Worm (Caenorhabditis elegans) whole organism, L1 larva: ENCODE results near the gene npr-20.

Source experiments
- C16A3.4 ChIP-seq: fragments of 150-350 bp; optimal IDR thresholded peaks from 2 replicates; lab custom pipeline; 2014; ENCODE audit warnings: missing biosample characterization, missing genetic modification characterization
- blmp-1 ChIP-seq: fragments of 150-350 bp; optimal IDR thresholded peaks from 2 replicates; lab custom pipeline; 2014; ENCODE audit warnings: missing biosample characterization, missing genetic modification characterization
- ceh-63 ChIP-seq: fragments of 200-800 bp; sonication (Bioruptor generic); optimal IDR thresholded peaks from 2 replicates; lab custom pipeline; 2018; ENCODE audit warnings: mild to moderate bottlenecking, missing genetic modification characterization, missing compliant biosample characterization
- ceh-8 ChIP-seq: fragments of 200-800 bp; sonication (Bioruptor generic); optimal IDR thresholded peaks from 2 replicates; lab custom pipeline; 2018; ENCODE audit warnings: mild to moderate bottlenecking, missing genetic modification characterization, moderate library complexity, missing compliant biosample characterization
- ces-1 ChIP-seq: fragments of 150-350 bp; optimal IDR thresholded peaks from 2 replicates; lab custom pipeline; 2014; ENCODE audit warnings: missing biosample characterization, missing genetic modification reagents, missing genetic modification characterization
- dpl-1 ChIP-seq, 3 experiments: fragments of 150-350 bp in 2 of 3; sonication (generic microtip) in 1 of 3; optimal IDR thresholded peaks; 2 replicates each; lab custom pipeline; 2014 to 2017; ENCODE audit warnings: missing biosample characterization in 3 of 3, missing genetic modification characterization in 3 of 3, missing genetic modification reagents in 3 of 3
- efl-3 ChIP-seq: fragments of 200-800 bp; sonication (Bioruptor generic); optimal IDR thresholded peaks from 2 replicates; lab custom pipeline; 2018; ENCODE audit warnings: mild to moderate bottlenecking, missing genetic modification characterization, missing compliant biosample characterization
- elt-2 ChIP-seq: sonication (generic microtip); optimal IDR thresholded peaks from 2 replicates; lab custom pipeline; 2016; ENCODE audit warnings: missing genetic modification characterization, mild to moderate bottlenecking, inconsistent platforms, missing compliant biosample characterization, missing genetic modification reagents
- elt-3 ChIP-seq, 6 experiments: fragments of 150-350 bp in 1 of 6; sonication (generic microtip); optimal IDR thresholded peaks; 2 replicates each; lab custom pipeline; 2017 to 2018; ENCODE audit warnings: missing biosample characterization in 6 of 6, missing genetic modification characterization in 6 of 6, inconsistent platforms in 1 of 6
- ets-5 ChIP-seq: fragments of 200-800 bp; sonication (Bioruptor generic); IDR thresholded peaks from 2 replicates; pipeline ENCODE4 v1.3.6; 2022; ENCODE audit warnings: missing genetic modification characterization, missing compliant biosample characterization
- fkh-10 ChIP-seq: sonication (generic microtip); optimal IDR thresholded peaks from 2 replicates; lab custom pipeline; 2017; ENCODE audit warnings: missing biosample characterization, missing genetic modification reagents, missing genetic modification characterization
- fkh-4 ChIP-seq: sonication (generic microtip); optimal IDR thresholded peaks from 2 replicates; lab custom pipeline; 2016; ENCODE audit warnings: missing compliant biosample characterization, missing genetic modification characterization, borderline replicate concordance
- fkh-8 ChIP-seq: sonication (generic microtip); optimal IDR thresholded peaks from 2 replicates; lab custom pipeline; 2016; ENCODE audit warnings: mild to moderate bottlenecking, missing genetic modification characterization, missing compliant biosample characterization
- fos-1 ChIP-seq: fragments of 150-350 bp; optimal IDR thresholded peaks from 2 replicates; lab custom pipeline; 2014; ENCODE audit warnings: missing biosample characterization, missing genetic modification characterization
- hlh-17 ChIP-seq: fragments of 200-800 bp; sonication (Bioruptor generic); optimal IDR thresholded peaks from 2 replicates; lab custom pipeline; 2018; ENCODE audit warnings: missing genetic modification characterization, mild to moderate bottlenecking, missing compliant biosample characterization, moderate library complexity, borderline replicate concordance
- hpl-2 ChIP-seq: fragments of 150-350 bp; optimal IDR thresholded peaks from 2 replicates; lab custom pipeline; 2014; ENCODE audit warnings: missing biosample characterization, missing genetic modification reagents, missing genetic modification characterization
- isw-1 ChIP-seq: fragments of 200-800 bp; sonication (Bioruptor generic); IDR thresholded peaks from 2 replicates; pipeline ENCODE4 v1.3.6; 2022; ENCODE audit warnings: missing genetic modification characterization, missing compliant biosample characterization
- lin-14 ChIP-seq: fragments of 200-800 bp; sonication (Bioruptor generic); optimal IDR thresholded peaks from 2 replicates; lab custom pipeline; 2018; ENCODE audit warnings: mild to moderate bottlenecking, missing genetic modification characterization, moderate library complexity, missing compliant biosample characterization
- lin-15B ChIP-seq: fragments of 150-350 bp; sonication (generic microtip); optimal IDR thresholded peaks from 3 replicates; lab custom pipeline; 2014; ENCODE audit warnings: missing biosample characterization, missing genetic modification characterization
- lin-35 ChIP-seq, 2 experiments: fragments of 150-350 bp; optimal IDR thresholded peaks; 2 replicates each; lab custom pipeline; 2014; ENCODE audit warnings: missing biosample characterization in 2 of 2, missing genetic modification characterization in 2 of 2, missing genetic modification reagents in 2 of 2
- lir-3 ChIP-seq: sonication (generic microtip); optimal IDR thresholded peaks from 2 replicates; lab custom pipeline; 2016; ENCODE audit warnings: mild to moderate bottlenecking, missing genetic modification characterization, moderate library complexity, missing compliant biosample characterization; ENCODE audit not compliant: poor library complexity
- mab-9 ChIP-seq: fragments of 200-800 bp; sonication (Bioruptor generic); IDR thresholded peaks from 2 replicates; pipeline ENCODE4 v1.3.6; 2022; ENCODE audit warnings: missing genetic modification reagents, missing genetic modification characterization, missing compliant biosample characterization
- mep-1 ChIP-seq: fragments of 150-350 bp; optimal IDR thresholded peaks from 2 replicates; lab custom pipeline; 2014; ENCODE audit warnings: missing biosample characterization, missing genetic modification characterization
- nhr-11 ChIP-seq: fragments of 150-350 bp; optimal IDR thresholded peaks from 2 replicates; lab custom pipeline; 2014; ENCODE audit warnings: missing biosample characterization, missing genetic modification characterization
- nhr-12 ChIP-seq: sonication (generic microtip); optimal IDR thresholded peaks from 2 replicates; lab custom pipeline; 2017; ENCODE audit warnings: missing biosample characterization, missing genetic modification characterization
- nhr-28 ChIP-seq: fragments of 150-350 bp; optimal IDR thresholded peaks from 2 replicates; lab custom pipeline; 2014; ENCODE audit warnings: missing biosample characterization, missing genetic modification characterization
- nhr-47 ChIP-seq: sonication (generic microtip); optimal IDR thresholded peaks from 2 replicates; lab custom pipeline; 2016; ENCODE audit warnings: mild to moderate bottlenecking, missing genetic modification characterization, moderate library complexity, missing compliant biosample characterization
- nhr-76 ChIP-seq: sonication (generic microtip); optimal IDR thresholded peaks from 2 replicates; lab custom pipeline; 2017; ENCODE audit warnings: missing biosample characterization, missing genetic modification characterization
- nhr-77 ChIP-seq: fragments of 150-350 bp; optimal IDR thresholded peaks from 2 replicates; lab custom pipeline; 2014; ENCODE audit warnings: missing biosample characterization, missing genetic modification characterization
- nhr-90 ChIP-seq: sonication (generic microtip); optimal IDR thresholded peaks from 2 replicates; lab custom pipeline; 2016; ENCODE audit warnings: mild to moderate bottlenecking, missing genetic modification characterization, missing compliant biosample characterization; ENCODE audit not compliant: poor library complexity
- pqm-1 ChIP-seq: sonication (generic microtip); optimal IDR thresholded peaks from 3 replicates; lab custom pipeline; 2017; ENCODE audit warnings: missing biosample characterization, missing genetic modification characterization
- snu-23 ChIP-seq: sonication (generic microtip); optimal IDR thresholded peaks from 2 replicates; lab custom pipeline; 2016; ENCODE audit warnings: missing genetic modification characterization, missing compliant biosample characterization
- sox-4 ChIP-seq: sonication (generic microtip); optimal IDR thresholded peaks from 2 replicates; lab custom pipeline; 2016; ENCODE audit warnings: missing genetic modification characterization, missing compliant biosample characterization
- swsn-7 ChIP-seq: sonication (generic microtip); optimal IDR thresholded peaks from 2 replicates; lab custom pipeline; 2016; ENCODE audit warnings: missing genetic modification characterization, missing compliant biosample characterization
- unc-30 ChIP-seq: sonication (generic microtip); optimal IDR thresholded peaks from 2 replicates; lab custom pipeline; 2017; ENCODE audit warnings: missing biosample characterization, missing genetic modification characterization
- unc-62 ChIP-seq: fragments of 150-350 bp; optimal IDR thresholded peaks from 2 replicates; lab custom pipeline; 2014; ENCODE audit warnings: missing biosample characterization, missing genetic modification reagents, missing genetic modification characterization
- unc-86 ChIP-seq: sonication (generic microtip); optimal IDR thresholded peaks from 2 replicates; lab custom pipeline; 2016; ENCODE audit warnings: missing genetic modification characterization, missing compliant biosample characterization
- unc-98 ChIP-seq: fragments of 200-800 bp; sonication (Bioruptor generic); IDR thresholded peaks from 2 replicates; pipeline ENCODE4 v1.3.6; 2022; ENCODE audit warnings: missing genetic modification characterization, missing compliant biosample characterization
- xbp-1 ChIP-seq: sonication (generic microtip); optimal IDR thresholded peaks from 2 replicates; lab custom pipeline; 2016; ENCODE audit warnings: missing genetic modification characterization, missing compliant biosample characterization
- zag-1 ChIP-seq: fragments of 150-350 bp; optimal IDR thresholded peaks from 2 replicates; lab custom pipeline; 2014; ENCODE audit warnings: missing biosample characterization, missing genetic modification characterization
- zip-4 ChIP-seq: fragments of 200-800 bp; sonication (Bioruptor generic); optimal IDR thresholded peaks from 2 replicates; lab custom pipeline; 2018; ENCODE audit warnings: mild to moderate bottlenecking, missing genetic modification characterization, moderate library complexity, missing compliant biosample characterization

The npr-20 gene

ce11 chrII:8896541-8896940 lies 31.6 kb upstream of the npr-20 start, which contains the start of gene lat-1:
TSS of gene lat-1 (plus strand) at chrII:8896841.
- no peak for TF ChIP-seq nhr-12
- no peak for TF ChIP-seq pqm-1
- TF ChIP-seq sox-4 (tag; lab: Kevin White, UChicago) = no peak
- TF ChIP-seq C16A3.4 = no peak
- no peak for TF ChIP-seq dpl-1 (GFP tag; optimal IDR thresholded peaks at IDR 0.05; lab: Kevin White, UChicago)
- no peak for TF ChIP-seq fos-1
- no peak for TF ChIP-seq blmp-1 (tag; lab: Kevin White, UChicago)
- no peak for TF ChIP-seq fkh-8 (tag; lab: Kevin White, UChicago)
- TF ChIP-seq elt-2 (tag; lab: Kevin White, UChicago) = no peak
- no peak for TF ChIP-seq unc-98 (GFP tag; lab: Robert Waterston, UW)
- TF ChIP-seq nhr-77 = no peak
- TF ChIP-seq nhr-28 (tag; lab: Kevin White, UChicago) = no peak
- no peak for TF ChIP-seq unc-86 (tag; lab: Kevin White, UChicago)
- TF ChIP-seq ces-1 (GFP tag; lab: Kevin White, UChicago) = no peak
- no peak for TF ChIP-seq nhr-47
- TF ChIP-seq fkh-10 (GFP tag; lab: Kevin White, UChicago) = no peak

ce11 chrII:8895895-8896294 lies 30.9 kb upstream of the npr-20 start:
- TF ChIP-seq snu-23 (GFP tag; lab: Kevin White, UChicago) = no peak
- TF ChIP-seq fkh-10 (GFP tag; lab: Kevin White, UChicago) = no peak
- no peak for TF ChIP-seq elt-3 (tag; optimal IDR thresholded peaks at IDR 0.05; lab: Kevin White, UChicago)
- TF ChIP-seq zag-1 (tag; lab: Kevin White, UChicago) = no peak
- no peak for TF ChIP-seq unc-30 (tag; lab: Kevin White, UChicago)
- no peak for TF ChIP-seq efl-3 (GFP tag; lab: Kevin White, UChicago)
- no peak for TF ChIP-seq fkh-8 (tag; lab: Kevin White, UChicago)
- no peak for TF ChIP-seq ceh-8 (GFP tag; lab: Kevin White, UChicago)
- TF ChIP-seq nhr-90 (tag; lab: Kevin White, UChicago) = no peak
- TF ChIP-seq isw-1 (GFP tag; lab: Robert Waterston, UW) = no peak
- no peak for TF ChIP-seq lin-14 (GFP tag; lab: Kevin White, UChicago)
- no peak for TF ChIP-seq lir-3 (tag; lab: Kevin White, UChicago)
- no peak for TF ChIP-seq unc-86 (tag; lab: Kevin White, UChicago)
- TF ChIP-seq nhr-11 (tag; lab: Kevin White, UChicago) = no peak
- TF ChIP-seq lin-35 (GFP tag; optimal IDR thresholded peaks at IDR 0.05; lab: Kevin White, UChicago) = no peak
- TF ChIP-seq ets-5 (GFP tag; lab: Robert Waterston, UW) = no peak
- TF ChIP-seq mab-9 = no peak
- TF ChIP-seq nhr-77 = no peak

DNA sequence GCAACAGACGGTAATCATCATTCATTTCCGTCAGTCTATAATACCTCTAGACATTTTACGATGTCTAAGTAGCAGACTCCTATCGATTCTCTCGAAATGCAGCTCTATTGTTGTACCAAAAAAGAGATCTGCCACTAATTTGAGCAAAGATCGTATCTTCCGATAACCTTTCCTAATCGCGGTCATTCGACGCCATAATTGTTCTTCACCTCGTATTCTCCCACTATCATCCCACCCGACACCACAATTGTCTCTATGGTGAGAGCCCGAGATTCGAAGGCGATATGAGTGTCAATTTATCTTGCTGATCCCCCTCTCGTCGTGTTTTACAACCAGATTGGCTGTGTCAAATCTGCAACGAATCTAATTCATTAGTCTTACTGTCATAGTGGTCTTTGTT lies 30.4 kb upstream of the npr-20 start:
- no peak for TF ChIP-seq unc-30 (tag; lab: Kevin White, UChicago)
- TF ChIP-seq mep-1 (tag; lab: Kevin White, UChicago) = no peak
- no peak for TF ChIP-seq swsn-7 (tag; lab: Kevin White, UChicago)
- TF ChIP-seq fos-1 = no peak
- TF ChIP-seq xbp-1 (tag; lab: Kevin White, UChicago) = no peak
- TF ChIP-seq zag-1 (tag; lab: Kevin White, UChicago) = no peak
- no peak for TF ChIP-seq hlh-17 (GFP tag; lab: Kevin White, UChicago)
- TF ChIP-seq zip-4 (GFP tag; lab: Kevin White, UChicago) = no peak
- no peak for TF ChIP-seq nhr-11 (tag; lab: Kevin White, UChicago)
- TF ChIP-seq lin-15B (tag; lab: Kevin White, UChicago) = no peak
- TF ChIP-seq, all 84 proteins: peak for 0

DNA sequence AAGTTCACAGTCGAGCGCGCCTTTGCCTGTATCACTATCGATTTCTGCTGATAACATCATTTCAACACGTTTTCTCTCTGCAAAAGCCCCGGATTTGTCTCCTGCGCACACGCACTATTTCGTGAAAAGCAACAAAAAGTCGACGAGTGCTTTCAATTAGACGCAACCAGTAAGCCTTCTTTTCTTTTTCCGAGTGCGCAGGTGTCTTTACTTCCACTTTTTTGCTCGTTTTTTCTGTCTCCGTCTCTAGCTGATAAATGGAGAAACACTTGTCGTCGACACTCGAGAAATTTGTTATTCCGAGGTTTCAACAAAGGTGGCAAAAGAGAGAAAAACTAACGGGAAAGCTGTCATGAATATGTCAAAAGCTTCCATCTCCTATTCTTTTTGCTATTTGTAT lies 26.6 kb upstream of the npr-20 start:
- TF ChIP-seq hpl-2 = no peak
- TF ChIP-seq fkh-4 = no peak
- peak; percentile 44 for TF ChIP-seq fkh-8 (tag; lab: Kevin White, UChicago)
- TF ChIP-seq unc-62 = no peak
- no peak for TF ChIP-seq ceh-63 (GFP tag; lab: Kevin White, UChicago)
- peak; percentile 33 for TF ChIP-seq nhr-77
- peak; percentile 61 for TF ChIP-seq lin-14 (GFP tag; lab: Kevin White, UChicago)
- TF ChIP-seq nhr-76 (tag; lab: Kevin White, UChicago) = no peak
